Fruit fly (Drosophila melanogaster) whole organism, embryonic: ENCODE measurements around the gene CG8369.
A peak's percentile ranks its signal among the peaks of the same experiment; 100 is the strongest.

Experiments
- Adf1 ChIP-seq: fragments of 200-800 bp; sonication (Bioruptor generic); IDR thresholded peaks from 2 replicates; pipeline ENCODE4 v1.3.6; 2022; ENCODE audit warnings: missing biosample characterization, missing genetic modification characterization
- Bdp1 ChIP-seq: fragments of 200-800 bp; sonication (Bioruptor generic); optimal IDR thresholded peaks from 3 replicates; lab custom pipeline; 2016; ENCODE audit warnings: missing biosample characterization, missing genetic modification characterization
- C15 ChIP-seq: fragments of 200-800 bp; sonication (Bioruptor generic); IDR thresholded peaks from 3 replicates; pipeline ENCODE4 v1.3.6; 2022; ENCODE audit warnings: missing biosample characterization, missing genetic modification characterization
- CG10147 ChIP-seq: fragments of 200-800 bp; sonication (Bioruptor generic); optimal IDR thresholded peaks from 2 replicates; lab custom pipeline; 2019; ENCODE audit warnings: missing biosample characterization, mild to moderate bottlenecking, missing genetic modification characterization, moderate library complexity
- CG1024 ChIP-seq: fragments of 200-800 bp; sonication (Bioruptor generic); IDR thresholded peaks from 2 replicates; pipeline ENCODE4 v1.3.6; 2022; ENCODE audit warnings: missing biosample characterization, missing genetic modification characterization
- CG10565 ChIP-seq: fragments of 200-800 bp; sonication (Bioruptor generic); optimal IDR thresholded peaks from 3 replicates; lab custom pipeline; 2016; ENCODE audit warnings: missing biosample characterization, mild to moderate bottlenecking, missing genetic modification characterization
- CG10959 ChIP-seq: fragments of 200-800 bp; sonication (Bioruptor generic); IDR thresholded peaks from 2 replicates; pipeline ENCODE4 v1.3.6; 2022; ENCODE audit warnings: missing biosample characterization, missing genetic modification characterization
- CG11093 ChIP-seq: fragments of 200-800 bp; sonication (Bioruptor generic); IDR thresholded peaks from 3 replicates; pipeline ENCODE4 v1.3.6; 2022; ENCODE audit warnings: missing biosample characterization, missing genetic modification characterization
- CG11456 ChIP-seq: fragments of 200-800 bp; sonication (Bioruptor generic); IDR thresholded peaks from 3 replicates; pipeline ENCODE4 v1.3.6; 2022; ENCODE audit warnings: missing biosample characterization, missing genetic modification characterization
- CG1529 ChIP-seq: fragments of 200-800 bp; sonication (Bioruptor generic); optimal IDR thresholded peaks from 3 replicates; lab custom pipeline; 2018; ENCODE audit warnings: missing biosample characterization, missing genetic modification characterization
- CG1602 ChIP-seq: fragments of 200-800 bp; sonication (Bioruptor generic); optimal IDR thresholded peaks from 3 replicates; lab custom pipeline; 2016; ENCODE audit warnings: missing biosample characterization, missing genetic modification characterization
- CG18619 ChIP-seq: fragments of 200-800 bp; sonication (Bioruptor generic); optimal IDR thresholded peaks from 3 replicates; lab custom pipeline; 2017; ENCODE audit warnings: missing biosample characterization, mild to moderate bottlenecking, missing genetic modification characterization
- CG2202 ChIP-seq: fragments of 200-800 bp; sonication (Bioruptor generic); optimal IDR thresholded peaks from 2 replicates; lab custom pipeline; 2018; ENCODE audit warnings: missing biosample characterization, mild to moderate bottlenecking, missing genetic modification characterization
- CG3065 ChIP-seq: fragments of 200-800 bp; sonication (Bioruptor generic); optimal IDR thresholded peaks from 2 replicates; lab custom pipeline; 2016; ENCODE audit warnings: missing biosample characterization, missing genetic modification characterization
- CG32532 ChIP-seq: fragments of 200-800 bp; sonication (Bioruptor generic); IDR thresholded peaks from 2 replicates; pipeline ENCODE4 v1.3.6; 2022; ENCODE audit warnings: missing biosample characterization, missing genetic modification characterization
- CG6654 ChIP-seq: fragments of 200-800 bp; sonication (Bioruptor generic); optimal IDR thresholded peaks from 2 replicates; lab custom pipeline; 2017; ENCODE audit warnings: missing biosample characterization, mild to moderate bottlenecking, missing genetic modification characterization
- CG7839 ChIP-seq: fragments of 200-800 bp; sonication (Bioruptor generic); optimal IDR thresholded peaks from 3 replicates; lab custom pipeline; 2018; ENCODE audit warnings: missing biosample characterization, mild to moderate bottlenecking, missing genetic modification characterization, moderate library complexity
- CG7987 ChIP-seq: fragments of 200-800 bp; sonication (Bioruptor generic); optimal IDR thresholded peaks from 2 replicates; lab custom pipeline; 2018; ENCODE audit warnings: missing biosample characterization, mild to moderate bottlenecking, missing genetic modification characterization, moderate library complexity
- CG8089 ChIP-seq: fragments of 200-800 bp; sonication (Bioruptor generic); optimal IDR thresholded peaks from 3 replicates; lab custom pipeline; 2016; ENCODE audit warnings: missing biosample characterization, missing genetic modification characterization
- Dll ChIP-seq: fragments of 200-800 bp; sonication (Bioruptor generic); IDR thresholded peaks from 4 replicates; pipeline ENCODE4 v1.3.6; 2022; ENCODE audit warnings: missing biosample characterization, missing genetic modification characterization; ENCODE audit not compliant: partially characterized antibody
- E2f2 ChIP-seq: fragments of 200-800 bp; sonication (Bioruptor generic); IDR thresholded peaks from 2 replicates; pipeline ENCODE4 v1.3.6; 2022; ENCODE audit warnings: missing biosample characterization, missing genetic modification characterization
- Fer1 ChIP-seq: fragments of 200-800 bp; sonication (Bioruptor generic); optimal IDR thresholded peaks from 2 replicates; lab custom pipeline; 2017; ENCODE audit warnings: missing biosample characterization, mild to moderate bottlenecking, missing genetic modification characterization
- Gsc ChIP-seq: fragments of 200-800 bp; sonication (Bioruptor generic); IDR thresholded peaks from 2 replicates; pipeline ENCODE4 v1.3.6; 2022; ENCODE audit warnings: missing biosample characterization, missing genetic modification characterization
- HLH4C ChIP-seq: fragments of 200-800 bp; sonication (Bioruptor generic); IDR thresholded peaks from 3 replicates; pipeline ENCODE4 v1.3.6; 2022; ENCODE audit warnings: missing biosample characterization, missing genetic modification characterization; ENCODE audit not compliant: partially characterized antibody
- Hand ChIP-seq: fragments of 200-800 bp; sonication (Bioruptor generic); optimal IDR thresholded peaks from 2 replicates; lab custom pipeline; 2017; ENCODE audit warnings: mild to moderate bottlenecking, missing biosample characterization, missing genetic modification reagents, missing genetic modification characterization
- HmgD ChIP-seq: fragments of 200-800 bp; sonication (Bioruptor generic); optimal IDR thresholded peaks from 3 replicates; lab custom pipeline; 2016; ENCODE audit warnings: missing biosample characterization, missing genetic modification characterization
- Med ChIP-seq: fragments of 200-800 bp; sonication (Bioruptor generic); peaks from one replicate; lab custom pipeline; 2016; ENCODE audit warnings: missing biosample characterization, missing genetic modification characterization, mild to moderate bottlenecking, inconsistent platforms, moderate library complexity
- Mrtf ChIP-seq: fragments of 200-800 bp; sonication (Bioruptor generic); IDR thresholded peaks from 3 replicates; pipeline ENCODE4 v1.3.6; 2022; ENCODE audit warnings: missing biosample characterization, missing genetic modification characterization
- Nf-YA ChIP-seq: fragments of 200-800 bp; sonication (Bioruptor generic); IDR thresholded peaks from 2 replicates; pipeline ENCODE4 v1.3.6; 2022; ENCODE audit warnings: missing biosample characterization, missing genetic modification characterization
- PHDP ChIP-seq: fragments of 200-800 bp; sonication (Bioruptor generic); optimal IDR thresholded peaks from 3 replicates; lab custom pipeline; 2018; ENCODE audit warnings: missing biosample characterization, mild to moderate bottlenecking, missing genetic modification characterization, moderate library complexity
- Scr ChIP-seq: fragments of 200-800 bp; sonication (Bioruptor generic); IDR thresholded peaks from 2 replicates; pipeline ENCODE4 v1.3.6; 2022; ENCODE audit warnings: missing biosample characterization, missing genetic modification characterization; ENCODE audit not compliant: partially characterized antibody
- Xrp1 ChIP-seq: fragments of 200-800 bp; sonication (Bioruptor generic); IDR thresholded peaks from 2 replicates; pipeline ENCODE4 v1.3.6; 2022; ENCODE audit warnings: missing biosample characterization, missing genetic modification characterization
- ara ChIP-seq: fragments of 200-800 bp; sonication (Bioruptor generic); IDR thresholded peaks from 2 replicates; pipeline ENCODE4 v1.3.6; 2022; ENCODE audit warnings: missing biosample characterization, missing genetic modification characterization
- ash1 ChIP-seq: fragments of 200-800 bp; sonication (Bioruptor generic); optimal IDR thresholded peaks from 2 replicates; lab custom pipeline; 2018; ENCODE audit warnings: missing biosample characterization, mild to moderate bottlenecking, missing genetic modification characterization
- ato ChIP-seq: fragments of 200-800 bp; sonication (Bioruptor generic); IDR thresholded peaks from 2 replicates; pipeline ENCODE4 v1.3.6; 2022; ENCODE audit warnings: missing biosample characterization, missing genetic modification characterization; ENCODE audit not compliant: partially characterized antibody
- bbx ChIP-seq: fragments of 200-800 bp; sonication (Bioruptor generic); IDR thresholded peaks from 2 replicates; pipeline ENCODE4 v1.3.6; 2022; ENCODE audit warnings: missing biosample characterization, missing genetic modification characterization; ENCODE audit not compliant: partially characterized antibody
- chm ChIP-seq: fragments of 200-800 bp; sonication (Bioruptor generic); IDR thresholded peaks from 2 replicates; pipeline ENCODE4 v1.3.6; 2022; ENCODE audit warnings: missing biosample characterization, missing genetic modification characterization
- fru ChIP-seq: fragments of >200 bp; optimal IDR thresholded peaks from 2 replicates; lab custom pipeline; 2017
- ftz-f1 ChIP-seq: fragments of 200-800 bp; sonication (Bioruptor generic); optimal IDR thresholded peaks from 2 replicates; lab custom pipeline; 2016; ENCODE audit warnings: missing biosample characterization, missing genetic modification characterization
- gfzf ChIP-seq: fragments of 200-800 bp; sonication (Bioruptor generic); optimal IDR thresholded peaks from 2 replicates; lab custom pipeline; 2016; ENCODE audit warnings: missing biosample characterization, mild to moderate bottlenecking, missing genetic modification characterization, moderate library complexity
- ham ChIP-seq: fragments of 200-800 bp; sonication (Bioruptor generic); IDR thresholded peaks from 2 replicates; pipeline ENCODE4 v1.3.6; 2022; ENCODE audit warnings: missing biosample characterization, missing genetic modification characterization
- insv ChIP-seq, 2 experiments: fragments of 200-800 bp; sonication (Bioruptor generic); optimal IDR thresholded peaks; 3 replicates each; lab custom pipeline; 2016 to 2018; ENCODE audit warnings: missing biosample characterization in 2 of 2, missing genetic modification characterization in 2 of 2
- inv ChIP-seq: fragments of 200-800 bp; sonication (Bioruptor generic); IDR thresholded peaks from 2 replicates; pipeline ENCODE4 v1.3.6; 2022; ENCODE audit warnings: missing biosample characterization, missing genetic modification characterization; ENCODE audit not compliant: partially characterized antibody
- kay ChIP-seq: fragments of 200-800 bp; sonication (Bioruptor generic); optimal IDR thresholded peaks from 2 replicates; lab custom pipeline; 2016; ENCODE audit warnings: missing biosample characterization, missing genetic modification characterization
- lilli ChIP-seq: fragments of 200-800 bp; sonication (Bioruptor generic); optimal IDR thresholded peaks from 3 replicates; lab custom pipeline; 2016; ENCODE audit warnings: missing biosample characterization, missing genetic modification characterization
- p53 ChIP-seq: fragments of 200-800 bp; sonication (Bioruptor generic); optimal IDR thresholded peaks from 2 replicates; lab custom pipeline; 2016; ENCODE audit warnings: missing biosample characterization, missing genetic modification characterization
- sug ChIP-seq: fragments of 200-800 bp; optimal IDR thresholded peaks from 2 replicates; lab custom pipeline; 2019; ENCODE audit warnings: missing biosample characterization, mild to moderate bottlenecking, missing genetic modification characterization, moderate library complexity
- wdn ChIP-seq: fragments of 200-800 bp; sonication (Bioruptor generic); IDR thresholded peaks from 2 replicates; pipeline ENCODE4 v1.3.6; 2022; ENCODE audit warnings: missing biosample characterization, missing genetic modification characterization

The CG8369 gene

DNA sequence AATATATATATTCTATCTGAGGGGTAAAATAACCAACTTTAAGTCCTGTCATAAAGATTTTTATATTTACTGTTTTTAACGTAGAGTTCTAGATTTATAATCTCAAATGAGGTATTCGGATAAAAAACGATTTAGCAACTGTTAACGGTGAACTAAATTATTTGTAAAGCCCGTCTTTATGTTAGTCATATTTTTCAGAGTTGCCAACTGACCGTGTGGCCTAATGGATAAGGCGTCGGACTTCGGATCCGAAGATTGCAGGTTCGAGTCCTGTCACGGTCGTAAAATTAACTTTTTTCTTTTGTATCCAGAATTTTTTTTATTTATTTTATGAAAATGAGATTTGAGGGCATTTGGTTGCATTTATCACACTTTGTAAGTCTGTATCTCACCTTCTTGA is 39.9 kb downstream of the CG8369 start (continued):
- peak; percentile 97 for TF ChIP-seq Bdp1 (GFP tag; lab: Kevin White, UChicago)

DNA sequence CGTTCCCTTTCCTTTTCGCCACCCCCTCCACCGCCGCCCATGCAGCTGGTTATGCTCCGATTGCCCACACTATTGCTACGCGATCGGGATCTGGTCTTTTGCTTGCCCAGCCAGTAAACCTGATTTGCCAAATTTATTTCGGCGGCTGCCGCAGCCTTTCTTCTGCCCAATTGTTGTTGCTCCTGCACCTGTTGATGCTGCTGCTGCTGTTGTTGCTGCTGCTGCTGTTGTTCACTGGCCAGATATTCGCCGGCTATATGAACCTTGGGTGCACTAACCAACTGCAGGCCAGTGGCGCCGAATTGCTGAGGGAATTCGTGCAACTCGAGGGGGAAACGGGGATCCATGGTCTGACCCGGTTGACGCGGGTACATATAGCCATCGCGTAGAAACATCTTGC is 40.4 kb downstream of the CG8369 start:
- 0 out of 2 replicates have a peak, but pooled peaks have one; percentile 12 for TF ChIP-seq CG1024 (GFP tag; lab: Robert Waterston, UW)
- TF ChIP-seq Adf1 (GFP tag; lab: Robert Waterston, UW): no peak
- TF ChIP-seq CG11093 (GFP tag; lab: Robert Waterston, UW): 0 out of 3 replicates have a peak, but pooled peaks have one; percentile 21
- TF ChIP-seq Scr (GFP tag; lab: Robert Waterston, UW): no peak
- TF ChIP-seq Med (GFP tag; lab: Kevin White, UChicago): peak; percentile 55
- TF ChIP-seq, all 482 proteins: peak for 3

DNA sequence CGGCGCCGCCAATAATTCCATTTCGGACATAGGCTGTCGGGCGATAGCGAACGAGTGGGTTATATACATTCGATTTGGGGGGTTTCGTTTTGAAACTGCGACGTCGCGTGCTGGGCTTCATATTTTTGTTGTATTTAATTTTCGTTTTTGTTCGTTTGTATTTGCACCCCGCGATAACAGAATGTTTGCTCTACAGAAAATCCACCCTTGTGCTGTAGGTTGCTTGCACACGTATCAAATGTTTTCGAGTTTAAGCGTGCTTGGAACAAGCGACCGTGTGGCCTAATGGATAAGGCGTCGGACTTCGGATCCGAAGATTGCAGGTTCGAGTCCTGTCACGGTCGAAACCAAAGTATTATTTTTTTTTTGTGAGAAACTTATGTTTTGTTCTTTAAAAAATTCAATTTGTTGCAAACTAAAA is 40.9 kb downstream of the CG8369 start:
- no peak for TF ChIP-seq chm
- TF ChIP-seq CG6654 (GFP tag; lab: Kevin White, UChicago): no peak
- TF ChIP-seq CG10565 (GFP tag; lab: Kevin White, UChicago): no peak
- peak; percentile 24 for TF ChIP-seq sug (tag; lab: Kevin White, UChicago)
- TF ChIP-seq CG1602 (GFP tag; lab: Kevin White, UChicago): no peak
- TF ChIP-seq lilli: no peak
- TF ChIP-seq Nf-YA (GFP tag; lab: Robert Waterston, UW): no peak
- no peak for TF ChIP-seq p53
- peak; percentile 54; the same call in 2 of the 4 replicates for TF ChIP-seq Dll (GFP tag; lab: Robert Waterston, UW)
- no peak for TF ChIP-seq insv (GFP tag; optimal IDR thresholded peaks at IDR 0.05; lab: Kevin White, UChicago)
- no peak for TF ChIP-seq ash1
- no peak for TF ChIP-seq Gsc (GFP tag; lab: Robert Waterston, UW)
- no peak for TF ChIP-seq kay
- no peak for TF ChIP-seq CG7839
- TF ChIP-seq fru (lab: Kevin White, UChicago): no peak
- no peak for TF ChIP-seq CG10147 (GFP tag; lab: Kevin White, UChicago)
- no peak for TF ChIP-seq HmgD (GFP tag; lab: Kevin White, UChicago)
- no peak for TF ChIP-seq CG8089 (GFP tag; lab: Kevin White, UChicago)
- no peak for TF ChIP-seq ftz-f1 (GFP tag; lab: Kevin White, UChicago)
- TF ChIP-seq Bdp1 (GFP tag; lab: Kevin White, UChicago): peak; percentile 99
- TF ChIP-seq ara (GFP tag; lab: Robert Waterston, UW): no peak
- TF ChIP-seq Xrp1 (GFP tag; lab: Robert Waterston, UW): no peak
- TF ChIP-seq E2f2 (GFP tag; lab: Robert Waterston, UW): no peak
- no peak for TF ChIP-seq CG10959 (GFP tag; lab: Robert Waterston, UW)
- no peak for TF ChIP-seq gfzf
- no peak for TF ChIP-seq CG18619 (GFP tag; lab: Kevin White, UChicago)
- peak; percentile 53 for TF ChIP-seq inv (GFP tag; lab: Robert Waterston, UW)
- peak; percentile 84 for TF ChIP-seq ato (GFP tag; lab: Robert Waterston, UW)
- no peak for TF ChIP-seq CG3065 (GFP tag; lab: Kevin White, UChicago)
- no peak for TF ChIP-seq CG2202 (tag; lab: Kevin White, UChicago)
- TF ChIP-seq ham (GFP tag; lab: Robert Waterston, UW): no peak
- TF ChIP-seq Fer1 (GFP tag; lab: Kevin White, UChicago): no peak
- no peak for TF ChIP-seq CG1529 (GFP tag; lab: Kevin White, UChicago)
- no peak; the same call in 1 of the 2 replicates for TF ChIP-seq CG32532 (GFP tag; lab: Robert Waterston, UW)
- TF ChIP-seq Hand (GFP tag; lab: Kevin White, UChicago): no peak
- no peak for TF ChIP-seq wdn (GFP tag; lab: Robert Waterston, UW)
- TF ChIP-seq HLH4C (GFP tag; lab: Robert Waterston, UW): peak; percentile 81
- TF ChIP-seq PHDP (tag; lab: Kevin White, UChicago): no peak
- TF ChIP-seq CG7987 (GFP tag; lab: Kevin White, UChicago): no peak
- no peak for TF ChIP-seq Mrtf (GFP tag; lab: Robert Waterston, UW)
- TF ChIP-seq CG11456 (GFP tag; lab: Robert Waterston, UW): no peak
- peak; percentile 84 for TF ChIP-seq bbx
- no peak for TF ChIP-seq C15 (GFP tag; lab: Robert Waterston, UW)
